Fruit fly (Drosophila melanogaster): ENCODE data around the gene rdx.

rdx gene

DNA sequence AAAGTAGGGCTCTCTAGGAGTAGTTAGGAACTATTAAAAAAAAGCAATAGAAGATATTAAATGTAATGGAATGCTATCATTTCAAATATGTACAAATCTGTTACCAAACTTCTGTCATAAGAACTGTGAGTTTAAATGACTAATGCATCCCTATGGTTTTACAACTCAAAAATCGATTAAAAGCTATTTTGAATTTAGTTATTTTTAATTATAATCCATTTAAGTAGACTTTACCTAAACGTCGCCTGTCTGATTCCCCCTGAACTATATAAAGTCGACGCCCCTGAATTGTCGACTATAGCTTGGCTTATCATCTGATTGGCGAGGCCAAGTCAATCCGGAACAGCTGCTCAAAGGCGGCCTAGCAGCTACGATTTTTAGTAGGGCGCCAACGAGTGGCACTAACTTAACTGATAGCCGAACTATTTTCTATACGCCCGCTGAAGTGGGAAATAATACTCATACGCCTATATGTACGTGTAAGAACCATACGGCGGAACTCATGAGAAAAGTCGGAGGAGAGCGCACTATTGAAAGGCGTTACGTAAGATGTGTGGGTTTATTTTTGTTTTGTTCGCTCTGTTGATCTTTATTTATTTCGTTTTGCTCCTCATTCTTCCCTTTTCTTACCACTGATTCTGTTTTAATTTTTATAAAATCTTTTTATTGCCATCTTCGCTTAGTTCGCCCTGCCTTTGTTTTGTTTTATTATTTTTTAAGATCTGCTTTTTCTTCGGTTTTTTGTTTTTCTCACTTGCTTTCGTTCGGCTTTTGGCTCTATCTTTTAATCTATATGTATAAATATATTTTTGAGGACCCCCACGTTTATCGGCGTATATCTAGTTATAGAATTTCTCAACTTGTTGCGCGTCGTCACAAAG lies 30.4 kb upstream of the rdx start (continued):
- TF ChIP-seq CG2199 (GFP tag; IDR thresholded peaks at IDR 0.05) (peak; percentile 85; the same call in 2 of the 3 replicates), C15 (GFP tag; IDR thresholded peaks at IDR 0.05) (no peak), grau (tag; optimal IDR thresholded peaks at IDR 0.05) (peak; percentile 59), Vsx1 (GFP tag; optimal IDR thresholded peaks at IDR 0.05) (no peak), ttk (GFP tag; IDR thresholded peaks at IDR 0.05) (no peak), danr (GFP tag; IDR thresholded peaks at IDR 0.05) (no peak), Nf-YA (GFP tag; IDR thresholded peaks at IDR 0.05) (no peak), cwo (GFP tag; optimal IDR thresholded peaks at IDR 0.05) (peak; percentile 56), usp (GFP tag; optimal IDR thresholded peaks at IDR 0.05) (no peak), bsh (GFP tag; optimal IDR thresholded peaks at IDR 0.05) (peak; percentile 16 to 20), CG11085 (GFP tag; IDR thresholded peaks at IDR 0.05) (no peak), Mrtf (GFP tag; IDR thresholded peaks at IDR 0.05) (no peak), tgo (GFP tag; IDR thresholded peaks at IDR 0.05) (no peak; the same call in 2 of the 3 replicates), zen (tag; optimal IDR thresholded peaks at IDR 0.05) (no peak), slbo (GFP tag; IDR thresholded peaks at IDR 0.05) (peak; percentile 60; the same call in 1 of the 2 replicates), tio (GFP tag; optimal IDR thresholded peaks at IDR 0.05) (peak; percentile 21), CG9609 (GFP tag; optimal IDR thresholded peaks at IDR 0.05) (no peak), slou (GFP tag; optimal IDR thresholded peaks at IDR 0.05) (peak; percentile 12), nmo (GFP tag; optimal IDR thresholded peaks at IDR 0.05) (peak; percentile 15), abd-A (tag; optimal IDR thresholded peaks at IDR 0.05) (no peak), bcd (GFP tag; optimal IDR thresholded peaks at IDR 0.05) (peak; percentile 44), CG18011 (GFP tag; optimal IDR thresholded peaks at IDR 0.05) (no peak), sr (GFP tag; IDR thresholded peaks at IDR 0.05) (0 out of 3 replicates have a peak, but pooled peaks have one; percentile 51), Dek (tag; optimal IDR thresholded peaks at IDR 0.05) (no peak), CG6175 (GFP tag; IDR thresholded peaks at IDR 0.05) (no peak), CG2120 (GFP tag; optimal IDR thresholded peaks at IDR 0.05) (peak; percentile 67), bigmax (GFP tag; optimal IDR thresholded peaks at IDR 0.05) (no peak), emc (GFP tag; optimal IDR thresholded peaks at IDR 0.05) (no peak), lab (GFP tag; optimal IDR thresholded peaks at IDR 0.05) (peak; percentile 57), CG4730 (GFP tag; IDR thresholded peaks at IDR 0.05) (no peak), CG30020 (tag; optimal IDR thresholded peaks at IDR 0.05) (no peak), oc (tag; optimal IDR thresholded peaks at IDR 0.05) (no peak), Spps (tag; optimal IDR thresholded peaks at IDR 0.05) (no peak), sna (GFP tag; IDR thresholded peaks at IDR 0.05; ENCODE audit: partially characterized antibody) (no peak), CG8359 (GFP tag; optimal IDR thresholded peaks at IDR 0.05; ENCODE audit: borderline replicate concordance) (peak; percentile 18), ewg (GFP tag; optimal IDR thresholded peaks at IDR 0.05) (no peak), Ets97D (GFP tag; optimal IDR thresholded peaks at IDR 0.05) (no peak), CG6854 (GFP tag; optimal IDR thresholded peaks at IDR 0.05) (peak; percentile 27), slp2 (GFP tag; optimal IDR thresholded peaks at IDR 0.05) (no peak), sim (GFP tag; IDR thresholded peaks at IDR 0.05) (no peak), CG42726 (GFP tag; IDR thresholded peaks at IDR 0.05; ENCODE audit: partially characterized antibody) (no peak), Fer3 (tag; optimal IDR thresholded peaks at IDR 0.05) (peak; percentile 52), CG9817 (tag; optimal IDR thresholded peaks at IDR 0.05) (peak; percentile 25), CG17186 (GFP tag; optimal IDR thresholded peaks at IDR 0.05) (no peak), tna (GFP tag; IDR thresholded peaks at IDR 0.05; ENCODE audit: partially characterized antibody) (no peak), Hr3 (GFP tag; optimal IDR thresholded peaks at IDR 0.05) (no peak), tap (tag; optimal IDR thresholded peaks at IDR 0.05) (no peak), CG9932 (GFP tag; IDR thresholded peaks at IDR 0.05) (peak; percentile 46; the same call in 1 of the 2 replicates), Dad (GFP tag; optimal IDR thresholded peaks at IDR 0.05) (peak; percentile 13)

Measured in whole organism, embryonic.